Worm (Caenorhabditis elegans): ENCODE results near the gene sru-7.

sru-7 gene

ce11 chrIV:8473756-8474155 lies 18.6 kb upstream of the sru-7 start, which contains the start of gene C28C12.11:
C28C12.11 (plus strand) TSS chrIV:8474056.
- TF ChIP-seq ceh-82 (tag; optimal IDR thresholded peaks at IDR 0.05) (no peak), Y55F3AM.14 (GFP tag; optimal IDR thresholded peaks at IDR 0.05) (no peak)

ce11 chrIV:8475030-8475679 lies 17.2 kb upstream of the sru-7 start:
- TF ChIP-seq lin-39 (tag; optimal IDR thresholded peaks at IDR 0.05) = no peak
- TF ChIP-seq fos-1 (tag; optimal IDR thresholded peaks at IDR 0.05) = peak; percentile 84
- no peak for TF ChIP-seq aly-2 (tag; optimal IDR thresholded peaks at IDR 0.05)
- TF ChIP-seq ZK546.5 (tag; optimal IDR thresholded peaks at IDR 0.05) = no peak
- peak; percentile 27 for TF ChIP-seq sma-3 (GFP tag; optimal IDR thresholded peaks at IDR 0.05)
- no peak for TF ChIP-seq ceh-16 (tag; optimal IDR thresholded peaks at IDR 0.05)
- peak; percentile 48 for TF ChIP-seq sma-9 (GFP tag; optimal IDR thresholded peaks at IDR 0.05)
- no peak for TF ChIP-seq sma-9 (tag; optimal IDR thresholded peaks at IDR 0.05)
- no peak for TF ChIP-seq lin-13 (GFP tag; optimal IDR thresholded peaks at IDR 0.05)
- TF ChIP-seq nhr-23 (tag; optimal IDR thresholded peaks at IDR 0.05) = no peak
- no peak for TF ChIP-seq zag-1 (tag; optimal IDR thresholded peaks at IDR 0.05)
- TF ChIP-seq unc-55 (GFP tag; optimal IDR thresholded peaks at IDR 0.05) = no peak
- TF ChIP-seq crh-2 (tag; optimal IDR thresholded peaks at IDR 0.05) = peak; percentile 12

ce11 chrIV:8476166-8476565 lies 16.2 kb upstream of the sru-7 start:
- TF ChIP-seq F13H6.1 (tag; optimal IDR thresholded peaks at IDR 0.05) (peak; percentile 49), peb-1 (tag; optimal IDR thresholded peaks at IDR 0.05) (no peak), mab-5 (tag; optimal IDR thresholded peaks at IDR 0.05) (peak; percentile 18), R02D3.7 (tag; optimal IDR thresholded peaks at IDR 0.05) (no peak), sma-9 (GFP tag; optimal IDR thresholded peaks at IDR 0.05) (peak; percentile 37), sma-9 (tag; optimal IDR thresholded peaks at IDR 0.05) (no peak), ceh-82 (tag; optimal IDR thresholded peaks at IDR 0.05) (no peak), ama-1 (optimal IDR thresholded peaks at IDR 0.05) (no peak), gmeb-1 (tag; optimal IDR thresholded peaks at IDR 0.05) (no peak), Y55F3AM.14 (GFP tag; optimal IDR thresholded peaks at IDR 0.05) (no peak), nhr-129 (tag; optimal IDR thresholded peaks at IDR 0.05) (peak; percentile 58), lsy-2 (tag; optimal IDR thresholded peaks at IDR 0.05) (peak in 1 of 2 experiments; percentile 11), nhr-6 (tag; optimal IDR thresholded peaks at IDR 0.05) (no peak)

ce11 chrIV:8476880-8477279 lies 15.5 kb upstream of the sru-7 start, which contains the start of gene spp-10:
spp-10 (plus strand) TSS chrIV:8477180.
- TF ChIP-seq peb-1 (tag; optimal IDR thresholded peaks at IDR 0.05) = no peak
- no peak for TF ChIP-seq dmd-4 (tag; optimal IDR thresholded peaks at IDR 0.05)
- no peak for TF ChIP-seq aly-2 (tag; optimal IDR thresholded peaks at IDR 0.05)
- no peak for TF ChIP-seq lsy-2 (tag; optimal IDR thresholded peaks at IDR 0.05)

ce11 chrIV:8478516-8478915 lies 13.8 kb upstream of the sru-7 start:
- no peak for TF ChIP-seq lsy-2 (tag; optimal IDR thresholded peaks at IDR 0.05)

- TF ChIP-seq mab-5 (tag; optimal IDR thresholded peaks at IDR 0.05) (no peak), nhr-77 (tag; optimal IDR thresholded peaks at IDR 0.05) (no peak), dmd-4 (tag; optimal IDR thresholded peaks at IDR 0.05) (no peak), ztf-4 (tag; optimal IDR thresholded peaks at IDR 0.05) (no peak), ztf-1 (GFP tag; conservative IDR thresholded peaks at IDR 0.05) (no peak), unc-62 (GFP tag; optimal IDR thresholded peaks at IDR 0.05) (no peak), sem-4 (tag; optimal IDR thresholded peaks at IDR 0.05) (no peak), crh-2 (tag; optimal IDR thresholded peaks at IDR 0.05) (no peak), zag-1 (tag; optimal IDR thresholded peaks at IDR 0.05) (no peak), F13H6.1 (tag; optimal IDR thresholded peaks at IDR 0.05) (no peak), mdl-1 (tag; optimal IDR thresholded peaks at IDR 0.05) (no peak), unc-55 (GFP tag; optimal IDR thresholded peaks at IDR 0.05) (no peak), lin-13 (GFP tag; optimal IDR thresholded peaks at IDR 0.05) (no peak), nhr-129 (tag; optimal IDR thresholded peaks at IDR 0.05) (no peak), ztf-11 (tag; optimal IDR thresholded peaks at IDR 0.05) (no peak), ceh-82 (tag; optimal IDR thresholded peaks at IDR 0.05) (no peak), Y55F3AM.14 (GFP tag; optimal IDR thresholded peaks at IDR 0.05) (no peak), nhr-11 (tag; optimal IDR thresholded peaks at IDR 0.05) (no peak), nhr-6 (tag; optimal IDR thresholded peaks at IDR 0.05) (no peak)
Measured at ce11 chrIV:8479346-8479745, 13.0 kb upstream of the sru-7 start, which contains the start of gene hlh-12. hlh-12 (minus strand) TSS chrIV:8479446.
